Worm (Caenorhabditis elegans): Measurements from ENCODE around the gene rps-22.

DNA sequence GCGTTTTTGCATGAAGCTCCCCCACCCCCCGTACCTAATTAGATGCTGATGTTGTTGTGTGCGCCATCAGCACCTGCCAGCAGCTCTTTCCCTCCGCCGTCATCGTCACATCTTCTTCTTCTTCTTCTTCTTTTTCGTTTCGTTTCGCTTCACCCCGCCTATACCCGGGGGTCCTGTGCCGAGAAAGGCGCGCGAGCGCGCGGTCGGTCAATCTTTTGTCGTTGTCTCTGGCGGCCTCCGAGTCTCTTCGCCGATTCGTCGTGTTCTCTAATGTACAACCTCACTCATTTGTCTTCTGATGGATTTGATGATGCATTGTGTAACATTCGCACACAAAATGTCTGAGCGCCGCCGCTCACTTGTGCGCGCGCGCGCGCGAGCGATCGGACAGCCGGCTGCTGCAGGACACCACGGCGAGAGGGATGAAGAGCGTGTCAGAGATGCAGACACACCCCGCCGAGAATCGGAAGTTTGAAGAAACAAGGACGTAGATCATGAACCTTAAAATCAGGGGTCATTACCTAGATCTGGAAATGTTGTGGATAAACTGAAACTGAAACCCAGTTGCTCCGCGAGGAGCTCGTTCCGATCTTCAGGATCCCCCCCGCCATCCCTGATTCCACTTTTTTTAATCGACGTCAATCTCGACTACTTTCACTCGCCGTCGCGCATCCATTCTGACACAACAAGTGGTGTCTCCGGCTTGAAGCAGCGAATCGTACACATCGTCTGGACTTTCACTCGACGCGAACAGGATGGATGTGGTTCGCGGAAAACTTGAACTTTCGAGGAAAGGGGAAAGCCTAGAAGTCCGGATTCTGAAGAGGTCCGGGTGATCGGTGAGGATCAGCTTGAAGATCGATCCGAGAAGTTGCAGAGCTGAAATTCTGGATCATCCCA lies 26.7 kb upstream of the rps-22 start:
- TF ChIP-seq dao-5 (tag; optimal IDR thresholded peaks at IDR 0.05) (no peak), him-1 (tag; optimal IDR thresholded peaks at IDR 0.05) (peak; percentile 72)

Data from whole organism, L4/young adult.